Worm (Caenorhabditis elegans): ENCODE data around the gene set-16.

DNA sequence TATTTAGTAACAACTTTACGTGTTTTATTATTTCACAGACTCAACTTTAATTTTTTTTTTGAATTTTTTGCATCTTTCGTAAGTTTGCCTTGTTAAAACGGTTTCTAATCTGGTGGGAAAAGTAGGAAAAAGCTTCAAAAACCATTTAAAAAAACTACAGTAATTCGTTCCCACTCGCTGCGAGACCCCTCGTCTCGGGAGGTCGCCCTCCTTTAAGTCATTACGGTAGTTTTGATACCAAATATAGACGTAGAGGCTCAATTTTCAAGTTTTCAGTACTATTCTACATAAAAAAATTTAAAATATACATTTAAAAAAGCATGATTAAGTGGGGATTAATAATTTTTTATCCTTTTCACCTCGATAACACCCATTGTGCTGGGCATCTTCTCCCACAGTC is 2.8 kb upstream of the set-16 start:
- no peak for TF ChIP-seq snpc-1.3 (tag; optimal IDR thresholded peaks at IDR 0.05; ENCODE audit: insufficient read depth)
- no peak for TF ChIP-seq cebp-2 (GFP tag; IDR thresholded peaks at IDR 0.05)

Data from whole organism, young adult.